Fruit fly (Drosophila melanogaster): ENCODE measurements around the gene GABPI.

GABPI gene

dm6 chr2L:3030350-3030749 lies at the start of gene GABPI:
Gene GABPI (plus strand): TSS chr2L:3030539.
- TF ChIP-seq noc (tag; optimal IDR thresholded peaks at IDR 0.05): no peak

- no peak for TF ChIP-seq noc (tag; optimal IDR thresholded peaks at IDR 0.05)
Observed at dm6 chr2L:2986776-2987175, 43.6 kb upstream of the GABPI start.

- no peak for TF ChIP-seq noc (tag; optimal IDR thresholded peaks at IDR 0.05)
Observed at dm6 chr2L:2987681-2988381, 42.5 kb upstream of the GABPI start, which contains the start of the genes Chd1 and Bem46. Gene Chd1 (minus strand): TSS chr2L:2987723. Gene Bem46 (plus strand): TSS chr2L:2988116.

dm6 chr2L:2992664-2993174 lies 37.6 kb upstream of the GABPI start, which contains the start of the genes okr and CG3558:
Gene okr (minus strand): TSS chr2L:2992759.
Gene CG3558 (plus strand): TSS chr2L:2992870.
- no peak for TF ChIP-seq noc (tag; optimal IDR thresholded peaks at IDR 0.05)

- TF ChIP-seq noc (tag; optimal IDR thresholded peaks at IDR 0.05): no peak
Observed at dm6 chr2L:2993236-2993635, 37.1 kb upstream of the GABPI start.

- no peak for TF ChIP-seq noc (tag; optimal IDR thresholded peaks at IDR 0.05)
Observed at dm6 chr2L:2993702-2994101, 36.6 kb upstream of the GABPI start.

dm6 chr2L:2999113-2999512 lies 31.2 kb upstream of the GABPI start, which contains the start of gene Ccdc85:
Gene Ccdc85 (plus strand): TSS chr2L:2999286.
- no peak for TF ChIP-seq noc (tag; optimal IDR thresholded peaks at IDR 0.05)

- no peak for TF ChIP-seq noc (tag; optimal IDR thresholded peaks at IDR 0.05)
Observed at dm6 chr2L:2999609-3000008, 30.7 kb upstream of the GABPI start.

dm6 chr2L:3000517-3000934 lies 29.8 kb upstream of the GABPI start:
- TF ChIP-seq noc (tag; optimal IDR thresholded peaks at IDR 0.05): no peak

- no peak for TF ChIP-seq noc (tag; optimal IDR thresholded peaks at IDR 0.05)
Observed at dm6 chr2L:3001953-3002352, 28.4 kb upstream of the GABPI start.

- no peak for TF ChIP-seq noc (tag; optimal IDR thresholded peaks at IDR 0.05)
Observed at dm6 chr2L:3003399-3003798, 26.9 kb upstream of the GABPI start.

dm6 chr2L:3004601-3005000 lies 25.7 kb upstream of the GABPI start:
- TF ChIP-seq noc (tag; optimal IDR thresholded peaks at IDR 0.05): no peak

- TF ChIP-seq noc (tag; optimal IDR thresholded peaks at IDR 0.05): no peak
Observed at dm6 chr2L:3005483-3005882, 24.9 kb upstream of the GABPI start.

dm6 chr2L:3006194-3006593 lies 24.1 kb upstream of the GABPI start:
- TF ChIP-seq noc (tag; optimal IDR thresholded peaks at IDR 0.05): no peak

- no peak for TF ChIP-seq noc (tag; optimal IDR thresholded peaks at IDR 0.05)
Observed at dm6 chr2L:3006925-3007426, 23.4 kb upstream of the GABPI start.

dm6 chr2L:3009438-3009837 lies 20.9 kb upstream of the GABPI start:
- no peak for TF ChIP-seq noc (tag; optimal IDR thresholded peaks at IDR 0.05)

dm6 chr2L:3011484-3011883 lies 18.9 kb upstream of the GABPI start:
- TF ChIP-seq noc (tag; optimal IDR thresholded peaks at IDR 0.05): no peak

Data from whole organism, larva.